Worm (Caenorhabditis elegans): ENCODE data around the gene rocf-1.

- TF ChIP-seq ceh-13 (GFP tag; optimal IDR thresholded peaks at IDR 0.05) (no peak), hmbx-1 (tag; optimal IDR thresholded peaks at IDR 0.05) (no peak), hnd-1 (tag; optimal IDR thresholded peaks at IDR 0.05) (no peak), ama-1 (optimal IDR thresholded peaks at IDR 0.05) (no peak), sea-1 (GFP tag; conservative IDR thresholded peaks at IDR 0.05) (no peak), F13C5.2 (tag; optimal IDR thresholded peaks at IDR 0.05) (no peak), pes-1 (GFP tag; IDR thresholded peaks at IDR 0.05) (no peak), ets-7 (tag; optimal IDR thresholded peaks at IDR 0.05) (no peak), B0310.2 (tag; optimal IDR thresholded peaks at IDR 0.05) (no peak), scrt-1 (GFP tag; IDR thresholded peaks at IDR 0.05) (no peak), aly-1 (tag; optimal IDR thresholded peaks at IDR 0.05) (no peak), flt-1 (GFP tag; IDR thresholded peaks at IDR 0.05) (no peak), ceh-36 (tag; optimal IDR thresholded peaks at IDR 0.05) (no peak), tbx-11 (GFP tag; IDR thresholded peaks at IDR 0.05) (no peak)
Observed at ce11 chrV:15423601-15424000, 40.7 kb downstream of the rocf-1 start, which contains the start of gene fbxa-104.

Data from whole organism, early embryonic.